Worm (Caenorhabditis elegans) whole organism, L2 larva: ENCODE measurements around the gene unc-78.

Experiments
- C34F6.9 ChIP-seq: fragments of 150-350 bp; optimal IDR thresholded peaks from 2 replicates; lab custom pipeline; 2014; ENCODE audit warnings: missing biosample characterization, missing genetic modification characterization
- ama-1 ChIP-seq: fragments of 150-350 bp; optimal IDR thresholded peaks from 2 replicates; lab custom pipeline; 2018; ENCODE audit warnings: inconsistent platforms
- nhr-25 ChIP-seq: fragments of 150-350 bp; sonication (generic microtip); optimal IDR thresholded peaks from 3 replicates; lab custom pipeline; 2014; ENCODE audit warnings: missing biosample characterization, missing genetic modification characterization
- peb-1 ChIP-seq: fragments of 150-350 bp; optimal IDR thresholded peaks from 2 replicates; lab custom pipeline; 2014; ENCODE audit warnings: missing biosample characterization, missing genetic modification characterization
- unc-55 ChIP-seq: fragments of 150-350 bp; sonication (generic microtip); optimal IDR thresholded peaks from 3 replicates; lab custom pipeline; 2014; ENCODE audit warnings: missing biosample characterization, missing genetic modification reagents, missing genetic modification characterization

ce11 chrX:3411565-3412022 is at the start of gene unc-78:
- TF ChIP-seq peb-1 (tag; lab: Kevin White, UChicago) = no peak
- TF ChIP-seq unc-55 (GFP tag; lab: Kevin White, UChicago) = no peak
- TF ChIP-seq nhr-25 = no peak
- no peak for TF ChIP-seq ama-1
- no peak for TF ChIP-seq C34F6.9
